Worm (Caenorhabditis elegans) whole organism, L3 larva: Measurements from ENCODE around the gene srxa-8.

ENCODE experiments used
- R02D3.7 ChIP-seq: fragments of 150-350 bp; optimal IDR thresholded peaks from 2 replicates; lab custom pipeline; 2014; ENCODE audit warnings: missing biosample characterization, missing genetic modification characterization
- ZK546.5 ChIP-seq: sonication (generic microtip); optimal IDR thresholded peaks from 2 replicates; lab custom pipeline; 2017; ENCODE audit warnings: missing biosample characterization, missing genetic modification characterization
- aly-2 ChIP-seq: fragments of 150-350 bp; optimal IDR thresholded peaks from 2 replicates; lab custom pipeline; 2014; ENCODE audit warnings: missing biosample characterization, missing genetic modification characterization
- ama-1 ChIP-seq: fragments of 150-350 bp; optimal IDR thresholded peaks from 2 replicates; lab custom pipeline; 2018
- ceh-16 ChIP-seq: sonication (generic microtip); optimal IDR thresholded peaks from 2 replicates; lab custom pipeline; 2017; ENCODE audit warnings: missing biosample characterization, missing genetic modification characterization
- ceh-28 ChIP-seq: fragments of 150-350 bp; optimal IDR thresholded peaks from 2 replicates; lab custom pipeline; 2014; ENCODE audit warnings: missing biosample characterization, missing genetic modification reagents, missing genetic modification characterization
- ceh-82 ChIP-seq: fragments of 150-350 bp; optimal IDR thresholded peaks from 2 replicates; lab custom pipeline; 2014; ENCODE audit warnings: missing biosample characterization, missing genetic modification characterization
- ceh-9 ChIP-seq: sonication (generic microtip); optimal IDR thresholded peaks from 2 replicates; lab custom pipeline; 2018; ENCODE audit warnings: missing biosample characterization, missing genetic modification characterization
- daf-12 ChIP-seq: fragments of 150-350 bp; optimal IDR thresholded peaks from 2 replicates; lab custom pipeline; 2014; ENCODE audit warnings: missing biosample characterization, missing genetic modification reagents, missing genetic modification characterization
- egl-27 ChIP-seq: sonication (generic microtip); optimal IDR thresholded peaks from 4 replicates; lab custom pipeline; 2017; ENCODE audit warnings: missing biosample characterization, missing genetic modification reagents, missing genetic modification characterization
- egl-5 ChIP-seq: fragments of 150-350 bp; optimal IDR thresholded peaks from 2 replicates; lab custom pipeline; 2017; ENCODE audit warnings: missing biosample characterization, missing genetic modification reagents, missing genetic modification characterization, inconsistent platforms
- elt-1 ChIP-seq: fragments of 150-350 bp; optimal IDR thresholded peaks from 2 replicates; lab custom pipeline; 2014; ENCODE audit warnings: missing biosample characterization, missing genetic modification characterization
- elt-2 ChIP-seq: sonication (generic microtip); optimal IDR thresholded peaks from 2 replicates; lab custom pipeline; 2016; ENCODE audit warnings: missing genetic modification reagents, mild to moderate bottlenecking, missing genetic modification characterization, missing compliant biosample characterization
- elt-3 ChIP-seq, 3 experiments: fragments of 150-350 bp in 1 of 3; sonication (generic microtip) in 2 of 3; optimal IDR thresholded peaks; 2 replicates in 2 of 3; 4 replicates in 1 of 3; lab custom pipeline; 2014 to 2017; ENCODE audit warnings: missing biosample characterization in 3 of 3, missing genetic modification characterization in 3 of 3
- eor-1 ChIP-seq, 2 experiments: fragments of 150-350 bp; optimal IDR thresholded peaks; 2 replicates each; lab custom pipeline; 2014 to 2018; ENCODE audit warnings: missing biosample characterization in 2 of 2, missing genetic modification characterization in 2 of 2
- fkh-10 ChIP-seq: sonication (generic microtip); optimal IDR thresholded peaks from 2 replicates; lab custom pipeline; 2017; ENCODE audit warnings: missing biosample characterization, missing genetic modification reagents, missing genetic modification characterization
- fkh-2 ChIP-seq: fragments of 150-350 bp; optimal IDR thresholded peaks from 2 replicates; lab custom pipeline; 2014; ENCODE audit warnings: missing biosample characterization, missing genetic modification reagents, missing genetic modification characterization
- fos-1 ChIP-seq: fragments of 150-350 bp; optimal IDR thresholded peaks from 2 replicates; lab custom pipeline; 2014; ENCODE audit warnings: missing biosample characterization, missing genetic modification characterization
- hmg-11 ChIP-seq: sonication (generic microtip); optimal IDR thresholded peaks from 2 replicates; lab custom pipeline; 2016; ENCODE audit warnings: missing genetic modification characterization, missing compliant biosample characterization
- jun-1 ChIP-seq: fragments of 150-350 bp; optimal IDR thresholded peaks from 2 replicates; lab custom pipeline; 2014; ENCODE audit warnings: missing biosample characterization, missing genetic modification reagents, missing genetic modification characterization
- lin-15B ChIP-seq: fragments of 150-350 bp; optimal IDR thresholded peaks from 2 replicates; lab custom pipeline; 2014; ENCODE audit warnings: missing biosample characterization, missing genetic modification characterization
- lin-39 ChIP-seq: fragments of 150-350 bp; optimal IDR thresholded peaks from 2 replicates; lab custom pipeline; 2018; ENCODE audit warnings: missing biosample characterization, missing genetic modification reagents, missing genetic modification characterization
- lsy-12 ChIP-seq: sonication (generic microtip); optimal IDR thresholded peaks from 2 replicates; lab custom pipeline; 2016; ENCODE audit warnings: mild to moderate bottlenecking, missing genetic modification characterization, missing compliant biosample characterization
- mdl-1 ChIP-seq: fragments of 150-350 bp; optimal IDR thresholded peaks from 2 replicates; lab custom pipeline; 2014; ENCODE audit warnings: missing biosample characterization, missing genetic modification characterization
- mml-1 ChIP-seq: fragments of 150-350 bp; sonication (generic microtip); optimal IDR thresholded peaks from 3 replicates; lab custom pipeline; 2014; ENCODE audit warnings: missing biosample characterization, missing genetic modification characterization
- nfya-1 ChIP-seq: sonication (generic microtip); optimal IDR thresholded peaks from 2 replicates; lab custom pipeline; 2017; ENCODE audit warnings: missing genetic modification characterization, mild to moderate bottlenecking, missing compliant biosample characterization, antibody characterized with exemption, moderate library complexity; ENCODE audit not compliant: insufficient read depth
- nhr-11 ChIP-seq: fragments of 150-350 bp; optimal IDR thresholded peaks from 2 replicates; lab custom pipeline; 2014; ENCODE audit warnings: missing biosample characterization, missing genetic modification characterization
- nhr-12 ChIP-seq: fragments of 150-350 bp; optimal IDR thresholded peaks from 2 replicates; lab custom pipeline; 2014; ENCODE audit warnings: missing biosample characterization, missing genetic modification characterization
- nhr-23 ChIP-seq: fragments of 150-350 bp; optimal IDR thresholded peaks from 2 replicates; lab custom pipeline; 2014; ENCODE audit warnings: missing biosample characterization, missing genetic modification reagents, missing genetic modification characterization
- nhr-237 ChIP-seq: fragments of 150-350 bp; optimal IDR thresholded peaks from 2 replicates; lab custom pipeline; 2014; ENCODE audit warnings: missing biosample characterization, missing genetic modification characterization
- nhr-25 ChIP-seq: sonication (generic microtip); optimal IDR thresholded peaks from 2 replicates; lab custom pipeline; 2017; ENCODE audit warnings: missing biosample characterization, missing genetic modification characterization
- nhr-28 ChIP-seq: fragments of 150-350 bp; optimal IDR thresholded peaks from 2 replicates; lab custom pipeline; 2014; ENCODE audit warnings: missing biosample characterization, missing genetic modification characterization
- nhr-43 ChIP-seq: sonication (generic microtip); optimal IDR thresholded peaks from 2 replicates; lab custom pipeline; 2016; ENCODE audit warnings: mild to moderate bottlenecking, missing genetic modification characterization, missing compliant biosample characterization; ENCODE audit not compliant: poor library complexity, severe bottlenecking
- nhr-67 ChIP-seq: fragments of 150-350 bp; optimal IDR thresholded peaks from 2 replicates; lab custom pipeline; 2014; ENCODE audit warnings: missing biosample characterization, missing genetic modification characterization
- nhr-76 ChIP-seq: fragments of 150-350 bp; sonication (generic microtip); optimal IDR thresholded peaks from 5 replicates; lab custom pipeline; 2014; ENCODE audit warnings: missing biosample characterization, missing genetic modification characterization
- nhr-77 ChIP-seq: fragments of 150-350 bp; optimal IDR thresholded peaks from 2 replicates; lab custom pipeline; 2014; ENCODE audit warnings: missing biosample characterization, missing genetic modification characterization
- pha-4 ChIP-seq: fragments of 150-350 bp; optimal IDR thresholded peaks from 2 replicates; lab custom pipeline; 2014; ENCODE audit warnings: missing biosample characterization, missing genetic modification reagents, missing genetic modification characterization
- pqm-1 ChIP-seq: fragments of 150-350 bp; optimal IDR thresholded peaks from 2 replicates; lab custom pipeline; 2017; ENCODE audit warnings: missing biosample characterization, missing genetic modification characterization, inconsistent platforms
- sea-2 ChIP-seq: fragments of 150-350 bp; sonication (generic microtip); optimal IDR thresholded peaks from 4 replicates; lab custom pipeline; 2014; ENCODE audit warnings: missing biosample characterization, missing genetic modification reagents, missing genetic modification characterization
- skn-1 ChIP-seq: fragments of 150-350 bp; optimal IDR thresholded peaks from 2 replicates; lab custom pipeline; 2014; ENCODE audit warnings: missing biosample characterization, missing genetic modification characterization
- snpc-4 ChIP-seq: fragments of 150-350 bp; optimal IDR thresholded peaks from 2 replicates; lab custom pipeline; 2014; ENCODE audit warnings: missing biosample characterization, missing genetic modification characterization
- tbx-2 ChIP-seq: sonication (generic microtip); optimal IDR thresholded peaks from 2 replicates; lab custom pipeline; 2016; ENCODE audit warnings: mild to moderate bottlenecking, missing genetic modification characterization, missing compliant biosample characterization
- unc-39 ChIP-seq: sonication (generic microtip); optimal IDR thresholded peaks from 4 replicates; lab custom pipeline; 2017; ENCODE audit warnings: missing biosample characterization, missing genetic modification characterization
- unc-62 ChIP-seq: fragments of 150-350 bp; sonication (generic microtip); optimal IDR thresholded peaks from 4 replicates; lab custom pipeline; 2014; ENCODE audit warnings: missing biosample characterization, missing genetic modification reagents, missing genetic modification characterization
- zag-1 ChIP-seq: fragments of 150-350 bp; optimal IDR thresholded peaks from 2 replicates; lab custom pipeline; 2014; ENCODE audit warnings: missing biosample characterization, missing genetic modification characterization
- ztf-11 ChIP-seq: fragments of 150-350 bp; optimal IDR thresholded peaks from 2 replicates; lab custom pipeline; 2014; ENCODE audit warnings: missing biosample characterization, missing genetic modification characterization
- ztf-4 ChIP-seq: fragments of 150-350 bp; optimal IDR thresholded peaks from 2 replicates; lab custom pipeline; 2014; ENCODE audit warnings: missing biosample characterization, missing genetic modification characterization

Gene srxa-8

ce11 chrX:13308745-13309144 is at the start of gene srxa-8:
Gene srxa-8 (minus strand): TSS chrX:13308845.
- TF ChIP-seq unc-62 (GFP tag; lab: Kevin White, UChicago) (no peak), R02D3.7 (tag; lab: Kevin White, UChicago) (no peak), nhr-28 (no peak), nhr-237 (tag; lab: Kevin White, UChicago) (no peak), mdl-1 (tag; lab: Kevin White, UChicago) (no peak), eor-1 (tag; optimal IDR thresholded peaks at IDR 0.05; lab: Kevin White, UChicago) (no peak), snpc-4 (tag; lab: Kevin White, UChicago) (no peak), ceh-9 (tag; lab: Kevin White, UChicago) (no peak), zag-1 (tag; lab: Kevin White, UChicago) (no peak), mml-1 (tag; lab: Kevin White, UChicago) (no peak), ceh-28 (tag; lab: Kevin White, UChicago) (no peak), lin-15B (tag; lab: Kevin White, UChicago) (no peak)

DNA sequence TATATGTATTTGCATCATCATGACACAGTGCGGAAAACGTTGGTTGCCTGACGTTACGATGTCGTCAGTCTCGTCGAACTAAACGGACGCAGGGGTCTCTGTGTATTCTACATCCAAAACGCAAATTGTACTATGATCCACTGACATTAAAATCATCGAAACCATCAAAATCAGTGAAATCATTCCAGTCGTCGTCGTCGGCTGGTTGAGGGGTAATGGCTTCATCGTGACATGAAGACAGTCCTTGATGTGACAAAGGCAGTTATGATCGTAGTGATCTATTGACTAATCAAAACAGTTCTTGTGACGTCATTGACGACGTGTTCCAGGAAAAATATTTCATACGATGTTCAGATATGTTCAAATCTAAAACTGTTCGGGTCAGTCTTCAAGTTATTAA is 49.0 kb upstream of the srxa-8 start:
- no peak for TF ChIP-seq snpc-4 (tag; lab: Kevin White, UChicago)
- no peak for TF ChIP-seq lsy-12
- TF ChIP-seq ztf-11 (tag; lab: Kevin White, UChicago), result no peak
- TF ChIP-seq nhr-25 (tag; lab: Kevin White, UChicago), result peak; percentile 44
- peak; percentile 79 for TF ChIP-seq nhr-43
- no peak for TF ChIP-seq nhr-76 (tag; lab: Kevin White, UChicago)
- no peak for TF ChIP-seq nhr-11 (tag; lab: Kevin White, UChicago)
- no peak for TF ChIP-seq aly-2 (tag; lab: Kevin White, UChicago)
- TF ChIP-seq R02D3.7 (tag; lab: Kevin White, UChicago), result no peak
- TF ChIP-seq egl-27 (tag; lab: Kevin White, UChicago), result no peak

- TF ChIP-seq hmg-11 (tag; lab: Kevin White, UChicago) (no peak), lin-39 (no peak), nfya-1 (peak; percentile 44), egl-5 (tag; lab: Kevin White, UChicago) (no peak), R02D3.7 (tag; lab: Kevin White, UChicago) (peak; percentile 45), elt-1 (tag; lab: Kevin White, UChicago) (no peak), mml-1 (tag; lab: Kevin White, UChicago) (peak; percentile 14), nhr-23 (tag; lab: Kevin White, UChicago) (peak; percentile 87), snpc-4 (tag; lab: Kevin White, UChicago) (no peak), aly-2 (tag; lab: Kevin White, UChicago) (no peak), jun-1 (peak; percentile 87), ceh-28 (tag; lab: Kevin White, UChicago) (no peak), ztf-11 (tag; lab: Kevin White, UChicago) (no peak), elt-2 (tag; lab: Kevin White, UChicago) (peak; percentile 83), tbx-2 (tag; lab: Kevin White, UChicago) (peak; percentile 60), nhr-12 (no peak), egl-27 (tag; lab: Kevin White, UChicago) (peak; percentile 85), elt-3 (tag; optimal IDR thresholded peaks at IDR 0.05; lab: Kevin White, UChicago) (peak in 1 of 3 experiments; percentile 75), ceh-16 (no peak), nhr-77 (tag; lab: Kevin White, UChicago) (no peak), pha-4 (tag; lab: Kevin White, UChicago) (peak; percentile 21), ztf-4 (tag; lab: Kevin White, UChicago) (no peak), nhr-76 (tag; lab: Kevin White, UChicago) (peak; percentile 43), zag-1 (tag; lab: Kevin White, UChicago) (no peak), ceh-82 (tag; lab: Kevin White, UChicago) (no peak), fkh-10 (no peak), lin-15B (tag; lab: Kevin White, UChicago) (no peak), sea-2 (GFP tag; lab: Kevin White, UChicago) (no peak), nhr-11 (tag; lab: Kevin White, UChicago) (peak; percentile 45), skn-1 (tag; lab: Kevin White, UChicago) (no peak), nhr-25 (tag; lab: Kevin White, UChicago) (peak; percentile 87), unc-39 (tag; lab: Kevin White, UChicago) (no peak), ZK546.5 (tag; lab: Kevin White, UChicago) (no peak), daf-12 (tag; lab: Kevin White, UChicago) (no peak), ceh-9 (tag; lab: Kevin White, UChicago) (no peak), ama-1 (lab: Kevin White, UChicago) (no peak), unc-62 (GFP tag; lab: Kevin White, UChicago) (peak; percentile 68), fkh-2 (no peak), fos-1 (tag; lab: Kevin White, UChicago) (no peak), lsy-12 (peak; percentile 24), nhr-237 (tag; lab: Kevin White, UChicago) (no peak), nhr-67 (no peak), mdl-1 (tag; lab: Kevin White, UChicago) (peak; percentile 86), nhr-43 (peak; percentile 90), nhr-28 (no peak), eor-1 (tag; optimal IDR thresholded peaks at IDR 0.05; lab: Kevin White, UChicago) (no peak), pqm-1 (tag; lab: Kevin White, UChicago) (peak; percentile 71)
These were observed 47.8 kb upstream of the srxa-8 start for ce11 chrX:13356469-13356868.
